Fruit fly (Drosophila melanogaster): Measurements from ENCODE around the gene CG33493.

CG33493 gene

dm6 chr3L:10678545-10679067, 14.4 kb downstream of the CG33493 start (continued):
- TF ChIP-seq pum (GFP tag; optimal IDR thresholded peaks at IDR 0.05) = peak; percentile 91
- peak; percentile 89 for TF ChIP-seq CG6813 (GFP tag; optimal IDR thresholded peaks at IDR 0.05)
- TF ChIP-seq CG3995 (GFP tag; optimal IDR thresholded peaks at IDR 0.05) = peak; percentile 56
- peak; percentile 76 for TF ChIP-seq p53 (GFP tag; optimal IDR thresholded peaks at IDR 0.05)
- peak; percentile 94 for TF ChIP-seq caup (GFP tag; optimal IDR thresholded peaks at IDR 0.05; ENCODE audit: severe bottlenecking)
- peak; percentile 98 for TF ChIP-seq CG9727 (GFP tag; optimal IDR thresholded peaks at IDR 0.05)
- peak; percentile 95 for TF ChIP-seq peb (GFP tag; IDR thresholded peaks at IDR 0.05)
- peak; percentile 72 for TF ChIP-seq CG2116 (GFP tag; optimal IDR thresholded peaks at IDR 0.05)
- TF ChIP-seq CG2712 (tag; optimal IDR thresholded peaks at IDR 0.05) = peak; percentile 98
- peak; percentile 95 for TF ChIP-seq CG14710 (tag; optimal IDR thresholded peaks at IDR 0.05)
- peak; percentile 74 for TF ChIP-seq CG2889 (GFP tag; IDR thresholded peaks at IDR 0.05)
- peak; percentile 90 for TF ChIP-seq zfh2 (GFP tag; optimal IDR thresholded peaks at IDR 0.05)
- TF ChIP-seq Side (GFP tag; optimal IDR thresholded peaks at IDR 0.05) = peak; percentile 94
- peak; percentile 9 for TF ChIP-seq CG4282 (GFP tag; optimal IDR thresholded peaks at IDR 0.05)
- TF ChIP-seq CG10565 (GFP tag; optimal IDR thresholded peaks at IDR 0.05) = peak; percentile 40
- peak; percentile 98 for TF ChIP-seq Sox100B (GFP tag; optimal IDR thresholded peaks at IDR 0.05)
- no peak for TF ChIP-seq CG13287 (GFP tag; IDR thresholded peaks at IDR 0.05; ENCODE audit: partially characterized antibody)
- peak; percentile 90 for TF ChIP-seq Blimp-1 (GFP tag; optimal IDR thresholded peaks at IDR 0.05)
- peak; percentile 95 for TF ChIP-seq grau (tag; optimal IDR thresholded peaks at IDR 0.05)
- peak; percentile 87 for TF ChIP-seq chn (GFP tag; optimal IDR thresholded peaks at IDR 0.05)
- TF ChIP-seq kah (GFP tag; optimal IDR thresholded peaks at IDR 0.05) = peak; percentile 83
- peak; percentile 83 for TF ChIP-seq mirr (GFP tag; optimal IDR thresholded peaks at IDR 0.05)
- TF ChIP-seq CG8388 (GFP tag; optimal IDR thresholded peaks at IDR 0.05) = peak; percentile 97
- peak; percentile 62 for TF ChIP-seq tup (GFP tag; optimal IDR thresholded peaks at IDR 0.05)
- peak; percentile 88 for TF ChIP-seq CG17568 (GFP tag; optimal IDR thresholded peaks at IDR 0.05)
- TF ChIP-seq btn (GFP tag; optimal IDR thresholded peaks at IDR 0.05) = peak; percentile 66
- TF ChIP-seq sqz (GFP tag; optimal IDR thresholded peaks at IDR 0.05) = peak; percentile 88
- TF ChIP-seq CG6765 (GFP tag; optimal IDR thresholded peaks at IDR 0.05) = peak; percentile 94
- peak; percentile 87 for TF ChIP-seq CG7786 (GFP tag; optimal IDR thresholded peaks at IDR 0.05)
- peak; percentile 69; the same call in 1 of the 2 replicates for TF ChIP-seq CG1024 (GFP tag; IDR thresholded peaks at IDR 0.05)
- peak; percentile 89 for TF ChIP-seq CG6254 (GFP tag; optimal IDR thresholded peaks at IDR 0.05)
- TF ChIP-seq HHEX (GFP tag; optimal IDR thresholded peaks at IDR 0.05) = peak; percentile 96
- TF ChIP-seq fd96Cb (tag; optimal IDR thresholded peaks at IDR 0.05) = peak; percentile 93
- peak; percentile 86 for TF ChIP-seq CG1792 (GFP tag; optimal IDR thresholded peaks at IDR 0.05)
- TF ChIP-seq Chrac-16 (GFP tag; optimal IDR thresholded peaks at IDR 0.05) = peak; percentile 87
- TF ChIP-seq Bdp1 (GFP tag; optimal IDR thresholded peaks at IDR 0.05) = peak; percentile 68
- no peak for TF ChIP-seq unc-4 (GFP tag; IDR thresholded peaks at IDR 0.05; ENCODE audit: partially characterized antibody)
- peak; percentile 98 for TF ChIP-seq org-1 (GFP tag; optimal IDR thresholded peaks at IDR 0.05)
- peak; percentile 80; the same call in 3 of the 4 replicates for TF ChIP-seq Gug (GFP tag; IDR thresholded peaks at IDR 0.05)
- no peak for TF ChIP-seq mld (GFP tag; IDR thresholded peaks at IDR 0.05; ENCODE audit: partially characterized antibody)
- peak; percentile 88 for TF ChIP-seq bab2 (GFP tag; optimal IDR thresholded peaks at IDR 0.05)
- TF ChIP-seq CG10979 (tag; optimal IDR thresholded peaks at IDR 0.05) = peak; percentile 95
- TF ChIP-seq CG14965 (GFP tag; optimal IDR thresholded peaks at IDR 0.05; ENCODE audit: borderline replicate concordance) = peak; percentile 46
- TF ChIP-seq GATAe (GFP tag; conservative IDR thresholded peaks at IDR 0.05) = peak; percentile 69
- peak; percentile 99 for TF ChIP-seq nmo (GFP tag; optimal IDR thresholded peaks at IDR 0.05)
- peak; percentile 83 for TF ChIP-seq D19B (GFP tag; optimal IDR thresholded peaks at IDR 0.05)
- peak; percentile 97 for TF ChIP-seq crol (GFP tag; IDR thresholded peaks at IDR 0.05)
- 0 out of 2 replicates have a peak, but pooled peaks have one; percentile 43 for TF ChIP-seq CkIIα-i1 (GFP tag; IDR thresholded peaks at IDR 0.05)
- no peak for TF ChIP-seq usp (GFP tag; optimal IDR thresholded peaks at IDR 0.05)

Measured in whole organism, embryonic.